Worm (Caenorhabditis elegans): ENCODE results near the gene tag-244.

- TF ChIP-seq him-1 (tag; optimal IDR thresholded peaks at IDR 0.05): no peak
- no peak for TF ChIP-seq mes-4 (tag; optimal IDR thresholded peaks at IDR 0.05)
- no peak for TF ChIP-seq ama-1 (optimal IDR thresholded peaks at IDR 0.05)
- no peak for TF ChIP-seq ama-1 (GFP tag; optimal IDR thresholded peaks at IDR 0.05)
- no peak for TF ChIP-seq C06A6.2 (GFP tag; conservative IDR thresholded peaks at IDR 0.05)
- no peak for TF ChIP-seq nfya-1 (tag; optimal IDR thresholded peaks at IDR 0.05; ENCODE audit: borderline replicate concordance, insufficient read depth)
These were observed 46.3 kb downstream of the tag-244 start, which contains the start of gene ced-2 for ce11 chrIV:1597018-1597417.
